Worm (Caenorhabditis elegans) whole organism, mixed stage, embryonic: ENCODE data around the gene C07C7.3.

ENCODE experiments used
- M03D4.4 ChIP-seq: sonication (generic microtip); optimal IDR thresholded peaks from 2 replicates; lab custom pipeline; 2017; ENCODE audit warnings: mild to moderate bottlenecking, missing genetic modification characterization, missing compliant biosample characterization
- bed-3 ChIP-seq: fragments of 200-800 bp; sonication (Bioruptor generic); optimal IDR thresholded peaks from 3 replicates; lab custom pipeline; 2018; ENCODE audit warnings: mild to moderate bottlenecking, missing genetic modification characterization, moderate library complexity, missing compliant biosample characterization
- ceh-39 ChIP-seq: fragments of 150-350 bp; optimal IDR thresholded peaks from 2 replicates; lab custom pipeline; 2014; ENCODE audit warnings: missing biosample characterization, missing genetic modification characterization
- ceh-43 ChIP-seq: fragments of 200-800 bp; sonication (Bioruptor generic); optimal IDR thresholded peaks from 2 replicates; lab custom pipeline; 2018; ENCODE audit warnings: mild to moderate bottlenecking, missing genetic modification characterization, moderate library complexity, missing compliant biosample characterization
- ceh-83 ChIP-seq: fragments of 200-800 bp; sonication (Bioruptor generic); optimal IDR thresholded peaks from 2 replicates; lab custom pipeline; 2018; ENCODE audit warnings: mild to moderate bottlenecking, missing genetic modification characterization, missing compliant biosample characterization
- ces-1 ChIP-seq: fragments of 150-350 bp; optimal IDR thresholded peaks from 2 replicates; lab custom pipeline; 2014; ENCODE audit warnings: missing biosample characterization, missing genetic modification reagents, missing genetic modification characterization
- drap-1 ChIP-seq: fragments of 200-800 bp; sonication (Bioruptor generic); optimal IDR thresholded peaks from 3 replicates; lab custom pipeline; 2018; ENCODE audit warnings: mild to moderate bottlenecking, missing genetic modification characterization, missing compliant biosample characterization
- elt-1 ChIP-seq: sonication (generic microtip); optimal IDR thresholded peaks from 2 replicates; lab custom pipeline; 2017; ENCODE audit warnings: missing genetic modification characterization, mild to moderate bottlenecking, missing compliant biosample characterization, antibody characterized with exemption, moderate library complexity, borderline replicate concordance; ENCODE audit not compliant: insufficient read depth
- elt-3 ChIP-seq: fragments of 150-350 bp; optimal IDR thresholded peaks from 2 replicates; lab custom pipeline; 2014; ENCODE audit warnings: missing biosample characterization, missing genetic modification characterization
- flh-1 ChIP-seq: fragments of 200-800 bp; sonication (Bioruptor generic); optimal IDR thresholded peaks from 2 replicates; lab custom pipeline; 2018; ENCODE audit warnings: mild to moderate bottlenecking, missing genetic modification characterization, moderate library complexity, missing compliant biosample characterization
- ham-2 ChIP-seq: fragments of 200-800 bp; sonication (Bioruptor generic); optimal IDR thresholded peaks from 2 replicates; lab custom pipeline; 2018; ENCODE audit warnings: mild to moderate bottlenecking, missing genetic modification characterization, missing compliant biosample characterization
- hlh-1 ChIP-seq: fragments of 150-350 bp; optimal IDR thresholded peaks from 2 replicates; lab custom pipeline; 2014; ENCODE audit warnings: missing biosample characterization, missing genetic modification reagents, missing genetic modification characterization
- lin-13 ChIP-seq: fragments of 150-350 bp; optimal IDR thresholded peaks from 2 replicates; lab custom pipeline; 2014; ENCODE audit warnings: missing biosample characterization, missing genetic modification characterization
- lsy-2 ChIP-seq: fragments of 150-350 bp; optimal IDR thresholded peaks from 2 replicates; lab custom pipeline; 2014; ENCODE audit warnings: missing biosample characterization, missing genetic modification characterization
- mab-5 ChIP-seq: fragments of 150-350 bp; optimal IDR thresholded peaks from 2 replicates; lab custom pipeline; 2014; ENCODE audit warnings: missing biosample characterization, missing genetic modification characterization
- mep-1 ChIP-seq: fragments of 150-350 bp; optimal IDR thresholded peaks from 2 replicates; lab custom pipeline; 2017; ENCODE audit warnings: missing biosample characterization, missing genetic modification reagents, missing genetic modification characterization, inconsistent platforms
- mls-2 ChIP-seq: sonication (generic microtip); optimal IDR thresholded peaks from 2 replicates; lab custom pipeline; 2016; ENCODE audit warnings: mild to moderate bottlenecking, missing genetic modification characterization, moderate library complexity, missing compliant biosample characterization
- nhr-12 ChIP-seq: fragments of 150-350 bp; optimal IDR thresholded peaks from 2 replicates; lab custom pipeline; 2014; ENCODE audit warnings: missing biosample characterization, missing genetic modification characterization
- nhr-2 ChIP-seq: fragments of 150-350 bp; optimal IDR thresholded peaks from 2 replicates; lab custom pipeline; 2014; ENCODE audit warnings: missing biosample characterization, missing genetic modification characterization
- nhr-76 ChIP-seq: sonication (generic microtip); optimal IDR thresholded peaks from 2 replicates; lab custom pipeline; 2017; ENCODE audit warnings: missing biosample characterization, missing genetic modification characterization
- pha-4 ChIP-seq: fragments of 150-350 bp; optimal IDR thresholded peaks from 2 replicates; lab custom pipeline; 2018; ENCODE audit warnings: missing biosample characterization, missing genetic modification reagents, missing genetic modification characterization
- snpc-4 ChIP-seq: fragments of 150-350 bp; optimal IDR thresholded peaks from 2 replicates; lab custom pipeline; 2014; ENCODE audit warnings: missing biosample characterization, missing genetic modification characterization
- sptf-1 ChIP-seq: sonication (generic microtip); optimal IDR thresholded peaks from 2 replicates; lab custom pipeline; 2017; ENCODE audit warnings: mild to moderate bottlenecking, missing genetic modification characterization, moderate library complexity, missing compliant biosample characterization
- tbx-8 ChIP-seq: fragments of 200-800 bp; sonication (Bioruptor generic); optimal IDR thresholded peaks from 2 replicates; lab custom pipeline; 2018; ENCODE audit warnings: mild to moderate bottlenecking, missing genetic modification characterization, moderate library complexity, missing compliant biosample characterization
- unc-120 ChIP-seq: sonication (generic microtip); optimal IDR thresholded peaks from 2 replicates; lab custom pipeline; 2017; ENCODE audit warnings: missing genetic modification characterization, missing compliant biosample characterization; ENCODE audit not compliant: poor library complexity, severe bottlenecking
- unc-39 ChIP-seq: fragments of 150-350 bp; optimal IDR thresholded peaks from 2 replicates; lab custom pipeline; 2014; ENCODE audit warnings: missing biosample characterization, missing genetic modification characterization
- unc-62 ChIP-seq: fragments of 150-350 bp; optimal IDR thresholded peaks from 2 replicates; lab custom pipeline; 2014; ENCODE audit warnings: missing biosample characterization, missing genetic modification reagents, missing genetic modification characterization
- zip-8 ChIP-seq: fragments of 150-350 bp; optimal IDR thresholded peaks from 2 replicates; lab custom pipeline; 2014; ENCODE audit warnings: missing biosample characterization, missing genetic modification characterization
- ztf-11 ChIP-seq: fragments of 150-350 bp; optimal IDR thresholded peaks from 2 replicates; lab custom pipeline; 2014; ENCODE audit warnings: missing biosample characterization, missing genetic modification characterization

Gene C07C7.3

DNA sequence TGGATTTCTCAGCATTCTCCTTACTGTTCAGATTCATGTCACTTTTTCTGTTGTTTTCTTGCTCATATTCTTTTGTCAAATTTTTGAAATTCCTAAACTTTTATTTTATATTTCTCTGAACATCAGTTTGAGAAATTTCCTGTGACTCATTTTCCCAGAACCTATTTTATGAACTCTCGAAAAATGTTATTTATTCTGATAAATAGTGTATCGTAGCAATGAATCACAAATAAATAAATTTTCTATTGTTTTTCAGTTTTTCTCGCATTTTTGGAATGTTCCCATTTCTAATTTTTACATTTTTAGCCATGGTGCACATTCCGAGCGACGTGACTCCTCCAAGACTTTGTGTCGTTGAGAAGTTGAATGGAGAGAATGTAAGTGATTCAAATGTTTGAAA is 47.1 kb upstream of the C07C7.3 start, which contains the start of gene nrfl-1:
Gene nrfl-1 (plus strand): TSS at position 301 of the 400 bp plus-strand sequence.
- no peak for TF ChIP-seq ztf-11 (tag; lab: Kevin White, UChicago)
- no peak for TF ChIP-seq snpc-4 (tag; lab: Kevin White, UChicago)
- TF ChIP-seq bed-3 (GFP tag; lab: Kevin White, UChicago) = no peak
- no peak for TF ChIP-seq sptf-1 (tag; lab: Kevin White, UChicago)
- TF ChIP-seq pha-4 (tag; lab: Kevin White, UChicago) = no peak
- TF ChIP-seq ces-1 (GFP tag; lab: Kevin White, UChicago) = no peak
- no peak for TF ChIP-seq lsy-2 (tag; lab: Kevin White, UChicago)
- no peak for TF ChIP-seq hlh-1 (tag; lab: Kevin White, UChicago)
- no peak for TF ChIP-seq ceh-83 (GFP tag; lab: Kevin White, UChicago)
- no peak for TF ChIP-seq mls-2
- no peak for TF ChIP-seq mab-5 (tag; lab: Kevin White, UChicago)
- TF ChIP-seq ham-2 (GFP tag; lab: Kevin White, UChicago) = no peak
- no peak for TF ChIP-seq ceh-39
- TF ChIP-seq lin-13 = no peak

DNA sequence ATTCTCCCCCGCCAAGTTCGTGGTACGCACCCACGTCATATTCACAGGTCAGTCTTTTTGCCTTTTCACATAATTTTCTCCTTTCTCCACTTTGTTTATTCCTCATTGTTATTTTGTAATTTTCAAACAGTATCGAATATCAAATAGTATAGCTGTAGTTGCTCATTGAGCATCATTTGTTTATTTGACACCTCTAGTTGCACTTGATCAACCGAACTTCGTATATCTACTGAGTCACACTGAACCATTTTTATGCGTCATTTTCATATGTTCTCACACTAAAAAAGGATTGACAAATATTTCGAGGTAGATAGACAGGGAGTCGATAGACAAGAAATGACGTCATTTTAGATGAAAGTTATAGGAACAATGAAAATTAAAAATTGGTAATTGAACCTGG is 45.6 kb upstream of the C07C7.3 start:
- TF ChIP-seq unc-39 (tag; lab: Kevin White, UChicago) (no peak), mls-2 (no peak), zip-8 (peak; percentile 26)

DNA sequence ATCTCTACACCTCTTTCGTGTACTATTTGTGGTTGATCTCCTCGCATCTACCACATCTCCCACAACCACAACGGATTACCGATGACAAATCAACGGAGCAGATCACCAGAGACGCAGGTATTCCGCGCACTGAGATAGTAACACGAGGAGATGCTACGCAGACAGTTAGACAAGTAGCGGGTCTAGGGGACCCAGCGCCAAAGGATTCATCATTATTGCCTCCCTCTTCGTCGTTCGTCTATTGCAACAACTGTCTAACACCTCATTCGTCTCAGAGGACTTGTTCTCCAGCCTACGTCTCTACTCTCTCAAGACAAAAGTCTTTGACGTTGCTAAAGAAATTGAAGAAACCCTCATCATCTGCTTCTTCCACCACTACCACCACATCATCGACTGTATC is 44.3 kb upstream of the C07C7.3 start:
- no peak for TF ChIP-seq elt-1 (tag; lab: Kevin White, UChicago)
- TF ChIP-seq nhr-12 (tag; lab: Kevin White, UChicago) = no peak
- no peak for TF ChIP-seq nhr-76 (tag; lab: Kevin White, UChicago)
- TF ChIP-seq zip-8 = no peak
- TF ChIP-seq lin-13 = no peak
- TF ChIP-seq tbx-8 (GFP tag; lab: Kevin White, UChicago) = no peak
- TF ChIP-seq nhr-2 = no peak
- no peak for TF ChIP-seq mab-5 (tag; lab: Kevin White, UChicago)
- TF ChIP-seq ceh-43 = no peak
- TF ChIP-seq hlh-1 (tag; lab: Kevin White, UChicago) = peak; percentile 54
- no peak for TF ChIP-seq ztf-11 (tag; lab: Kevin White, UChicago)
- TF ChIP-seq pha-4 (tag; lab: Kevin White, UChicago) = no peak
- no peak for TF ChIP-seq elt-3 (tag; lab: Kevin White, UChicago)
- TF ChIP-seq snpc-4 (tag; lab: Kevin White, UChicago) = no peak
- TF ChIP-seq mep-1 (tag; lab: Kevin White, UChicago) = peak; percentile 4

DNA sequence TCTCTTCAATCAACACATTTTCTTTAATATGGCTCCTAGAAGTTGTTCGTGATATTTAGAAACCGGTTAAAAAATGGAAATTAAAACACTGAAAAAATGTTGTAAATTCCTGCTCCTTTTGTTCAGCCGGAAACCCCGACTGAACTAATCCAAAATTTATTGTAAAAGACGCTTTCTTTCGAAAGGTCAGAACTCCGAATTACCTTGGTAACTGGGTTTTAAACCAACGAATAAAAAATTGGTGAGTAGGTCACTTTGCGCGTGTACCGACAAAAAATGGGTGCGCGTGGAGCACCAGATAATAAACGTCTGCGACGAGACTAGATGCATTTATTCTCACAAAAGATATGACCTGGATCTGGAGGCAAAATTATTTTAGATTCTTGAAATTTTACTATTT is 35.2 kb upstream of the C07C7.3 start:
- TF ChIP-seq elt-1 (tag; lab: Kevin White, UChicago) (no peak), flh-1 (GFP tag; lab: Kevin White, UChicago) (no peak), bed-3 (GFP tag; lab: Kevin White, UChicago) (no peak), ztf-11 (tag; lab: Kevin White, UChicago) (no peak), ces-1 (GFP tag; lab: Kevin White, UChicago) (no peak), elt-3 (tag; lab: Kevin White, UChicago) (no peak), unc-62 (no peak), ceh-83 (GFP tag; lab: Kevin White, UChicago) (no peak), pha-4 (tag; lab: Kevin White, UChicago) (no peak), sptf-1 (tag; lab: Kevin White, UChicago) (no peak), ceh-39 (no peak), unc-120 (tag; lab: Kevin White, UChicago) (no peak), zip-8 (no peak), drap-1 (GFP tag; lab: Kevin White, UChicago) (no peak), ceh-43 (no peak), nhr-76 (tag; lab: Kevin White, UChicago) (no peak), M03D4.4 (tag; lab: Kevin White, UChicago) (no peak), unc-39 (tag; lab: Kevin White, UChicago) (no peak), hlh-1 (tag; lab: Kevin White, UChicago) (no peak), lsy-2 (tag; lab: Kevin White, UChicago) (no peak)

DNA sequence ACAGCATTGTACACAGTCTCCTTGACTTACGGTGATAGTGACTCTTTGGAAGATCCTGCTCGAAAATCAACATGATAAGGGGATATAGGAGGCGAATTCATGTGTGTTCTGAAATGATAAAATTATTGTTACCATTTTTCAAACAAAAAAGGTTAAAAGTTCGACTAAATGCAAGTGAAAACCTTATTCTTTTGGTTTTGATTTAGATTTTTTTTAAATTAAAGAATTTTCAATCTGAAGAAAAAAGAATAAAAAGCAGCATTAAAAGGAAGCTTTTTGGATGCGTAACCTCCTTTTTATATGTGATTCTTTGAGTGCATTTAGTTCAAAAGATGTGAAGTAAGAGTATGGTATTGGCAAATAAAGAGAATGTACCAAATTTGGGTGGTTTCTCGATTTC is 30.5 kb upstream of the C07C7.3 start, which contains the start of gene delm-1:
Gene delm-1 (minus strand): TSS at position 101 of the 400 bp plus-strand sequence.
- TF ChIP-seq flh-1 (GFP tag; lab: Kevin White, UChicago) = no peak
